Fruit fly (Drosophila melanogaster) whole organism, prepupa: Measurements from ENCODE around the gene if.

ENCODE experiments used
- Blimp-1 ChIP-seq: fragments of 200-800 bp; sonication (Bioruptor generic); optimal IDR thresholded peaks from 3 replicates; lab custom pipeline; 2017; ENCODE audit warnings: missing biosample characterization, missing genetic modification characterization, mild to moderate bottlenecking, moderate library complexity, missing genetic modification reagents
- CG10631 ChIP-seq: fragments of 200-800 bp; sonication (Bioruptor generic); optimal IDR thresholded peaks from 2 replicates; lab custom pipeline; 2016; ENCODE audit warnings: missing biosample characterization, missing genetic modification characterization
- CG10669 ChIP-seq: fragments of 200-800 bp; sonication (Bioruptor generic); optimal IDR thresholded peaks from 3 replicates; lab custom pipeline; 2018; ENCODE audit warnings: missing biosample characterization, mild to moderate bottlenecking, missing genetic modification characterization, moderate library complexity
- CG11294 ChIP-seq: fragments of 200-800 bp; sonication (Bioruptor generic); IDR thresholded peaks from 2 replicates; pipeline ENCODE4 v1.3.6; 2022; ENCODE audit warnings: missing biosample characterization, missing genetic modification characterization
- CG11762 ChIP-seq: fragments of 200-800 bp; sonication (Bioruptor generic); optimal IDR thresholded peaks from 3 replicates; lab custom pipeline; 2016; ENCODE audit warnings: missing biosample characterization, missing genetic modification characterization; ENCODE audit not compliant: insufficient read depth
- CG11902 ChIP-seq: fragments of 200-800 bp; sonication (Bioruptor generic); optimal IDR thresholded peaks from 3 replicates; lab custom pipeline; 2016; ENCODE audit warnings: missing biosample characterization, missing genetic modification characterization
- CG15336 ChIP-seq: fragments of 200-800 bp; sonication (Bioruptor generic); IDR thresholded peaks from 2 replicates; pipeline ENCODE4 v1.3.6; 2022; ENCODE audit warnings: missing biosample characterization, missing genetic modification characterization
- CG1621 ChIP-seq: fragments of 200-800 bp; sonication (Bioruptor generic); optimal IDR thresholded peaks from 3 replicates; lab custom pipeline; 2018; ENCODE audit warnings: missing biosample characterization, mild to moderate bottlenecking, missing genetic modification characterization
- CG16779 ChIP-seq: fragments of 200-800 bp; sonication (Bioruptor generic); optimal IDR thresholded peaks from 3 replicates; lab custom pipeline; 2017; ENCODE audit warnings: missing biosample characterization, mild to moderate bottlenecking, missing genetic modification characterization
- CG31627 ChIP-seq: fragments of 200-800 bp; sonication (Bioruptor generic); optimal IDR thresholded peaks from 3 replicates; lab custom pipeline; 2016; ENCODE audit warnings: missing biosample characterization, missing genetic modification characterization
- CG32006 ChIP-seq: fragments of 200-800 bp; sonication (Bioruptor generic); optimal IDR thresholded peaks from 3 replicates; lab custom pipeline; 2017; ENCODE audit warnings: missing biosample characterization, mild to moderate bottlenecking, missing genetic modification characterization
- CG34406 ChIP-seq: fragments of 200-800 bp; sonication (Bioruptor generic); optimal IDR thresholded peaks from 3 replicates; lab custom pipeline; 2016; ENCODE audit warnings: missing biosample characterization, missing genetic modification characterization
- CG3919 ChIP-seq: fragments of 200-800 bp; sonication (Bioruptor generic); optimal IDR thresholded peaks from 3 replicates; lab custom pipeline; 2016; ENCODE audit warnings: missing biosample characterization, missing genetic modification characterization
- CG6163 ChIP-seq: fragments of 200-800 bp; sonication (Bioruptor generic); IDR thresholded peaks from 3 replicates; pipeline ENCODE4 v1.3.6; 2022; ENCODE audit warnings: missing biosample characterization, missing genetic modification characterization
- CG6276 ChIP-seq: fragments of 200-800 bp; sonication (Bioruptor generic); optimal IDR thresholded peaks from 2 replicates; lab custom pipeline; 2017; ENCODE audit warnings: missing biosample characterization, mild to moderate bottlenecking, missing genetic modification characterization
- CG6792 ChIP-seq: fragments of 200-800 bp; sonication (Bioruptor generic); optimal IDR thresholded peaks from 3 replicates; lab custom pipeline; 2016; ENCODE audit warnings: missing biosample characterization, missing genetic modification characterization
- CG6808 ChIP-seq: fragments of 200-800 bp; sonication (Bioruptor generic); optimal IDR thresholded peaks from 3 replicates; lab custom pipeline; 2017; ENCODE audit warnings: missing biosample characterization, missing genetic modification characterization, mild to moderate bottlenecking, moderate library complexity, missing genetic modification reagents
- CG6854 ChIP-seq: fragments of 200-800 bp; sonication (Bioruptor generic); optimal IDR thresholded peaks from 2 replicates; lab custom pipeline; 2017; ENCODE audit warnings: missing biosample characterization, mild to moderate bottlenecking, missing genetic modification characterization
- CG8119 ChIP-seq: fragments of 200-800 bp; sonication (Bioruptor generic); IDR thresholded peaks from 3 replicates; pipeline ENCODE4 v1.3.6; 2022; ENCODE audit warnings: missing biosample characterization, missing genetic modification characterization
- CG9139 ChIP-seq: fragments of 200-800 bp; sonication (Bioruptor generic); optimal IDR thresholded peaks from 3 replicates; lab custom pipeline; 2017; ENCODE audit warnings: missing biosample characterization, mild to moderate bottlenecking, missing genetic modification characterization
- Eip75B ChIP-seq: fragments of 200-800 bp; sonication (Bioruptor generic); optimal IDR thresholded peaks from 3 replicates; lab custom pipeline; 2016; ENCODE audit warnings: missing biosample characterization, missing genetic modification characterization
- Eip78C ChIP-seq: fragments of 200-800 bp; sonication (Bioruptor generic); peaks from one replicate; lab custom pipeline; 2016; ENCODE audit warnings: missing biosample characterization, missing genetic modification characterization
- Ets21C ChIP-seq: fragments of 200-800 bp; sonication (Bioruptor generic); optimal IDR thresholded peaks from 3 replicates; lab custom pipeline; 2016; ENCODE audit warnings: missing biosample characterization, missing genetic modification characterization
- Ets96B ChIP-seq: fragments of 200-800 bp; optimal IDR thresholded peaks from 2 replicates; lab custom pipeline; 2019; ENCODE audit warnings: missing biosample characterization, mild to moderate bottlenecking, missing genetic modification characterization, moderate library complexity
- Lpt ChIP-seq: fragments of 200-800 bp; sonication (Bioruptor generic); optimal IDR thresholded peaks from 3 replicates; lab custom pipeline; 2016; ENCODE audit warnings: missing biosample characterization, missing genetic modification characterization
- Met ChIP-seq: fragments of 200-800 bp; sonication (Bioruptor generic); optimal IDR thresholded peaks from 3 replicates; lab custom pipeline; 2016; ENCODE audit warnings: missing biosample characterization, missing genetic modification characterization
- Smox ChIP-seq: fragments of 200-800 bp; sonication (Bioruptor generic); optimal IDR thresholded peaks from 3 replicates; lab custom pipeline; 2016; ENCODE audit warnings: missing biosample characterization, missing genetic modification characterization
- achi ChIP-seq: fragments of 200-800 bp; sonication (Bioruptor generic); optimal IDR thresholded peaks from 3 replicates; lab custom pipeline; 2016; ENCODE audit warnings: missing biosample characterization, missing genetic modification characterization
- acj6 ChIP-seq: fragments of 200-800 bp; sonication (Bioruptor generic); optimal IDR thresholded peaks from 3 replicates; lab custom pipeline; 2016; ENCODE audit warnings: missing biosample characterization, missing genetic modification characterization
- cyc ChIP-seq: fragments of 200-800 bp; sonication (Bioruptor generic); optimal IDR thresholded peaks from 3 replicates; lab custom pipeline; 2016; ENCODE audit warnings: missing biosample characterization, missing genetic modification characterization
- dac ChIP-seq: fragments of 200-800 bp; sonication (Bioruptor generic); optimal IDR thresholded peaks from 2 replicates; lab custom pipeline; 2017; ENCODE audit warnings: missing biosample characterization, mild to moderate bottlenecking, missing genetic modification characterization
- dsx ChIP-seq: fragments of 200-800 bp; optimal IDR thresholded peaks from 3 replicates; lab custom pipeline; 2019; ENCODE audit warnings: missing biosample characterization, mild to moderate bottlenecking, missing genetic modification characterization, moderate library complexity; ENCODE audit not compliant: poor library complexity, severe bottlenecking
- esn ChIP-seq: fragments of 200-800 bp; sonication (Bioruptor generic); optimal IDR thresholded peaks from 2 replicates; lab custom pipeline; 2016; ENCODE audit warnings: missing biosample characterization, mild to moderate bottlenecking, missing genetic modification characterization, moderate library complexity
- fd59A ChIP-seq: fragments of 200-800 bp; sonication (Bioruptor generic); optimal IDR thresholded peaks from 2 replicates; lab custom pipeline; 2017; ENCODE audit warnings: missing biosample characterization, mild to moderate bottlenecking, missing genetic modification characterization, missing genetic modification reagents
- fkh ChIP-seq: fragments of 200-800 bp; sonication (Bioruptor generic); optimal IDR thresholded peaks from 3 replicates; lab custom pipeline; 2017; ENCODE audit warnings: missing biosample characterization, mild to moderate bottlenecking, missing genetic modification characterization, moderate library complexity
- lz ChIP-seq: fragments of 200-800 bp; sonication (Bioruptor generic); optimal IDR thresholded peaks from 3 replicates; lab custom pipeline; 2016; ENCODE audit warnings: missing biosample characterization, missing genetic modification characterization
- net ChIP-seq: fragments of 200-800 bp; sonication (Bioruptor generic); optimal IDR thresholded peaks from 3 replicates; lab custom pipeline; 2016; ENCODE audit warnings: missing biosample characterization, missing genetic modification characterization
- pdm3 ChIP-seq: fragments of 200-800 bp; sonication (Bioruptor generic); optimal IDR thresholded peaks from 3 replicates; lab custom pipeline; 2016; ENCODE audit warnings: missing biosample characterization, missing genetic modification characterization
- ss ChIP-seq, 2 experiments: fragments of 200-800 bp; sonication (Bioruptor generic); optimal IDR thresholded peaks; 2 replicates in 1 of 2; 3 replicates in 1 of 2; lab custom pipeline; 2017 to 2018; ENCODE audit warnings: mild to moderate bottlenecking in 2 of 2, missing biosample characterization in 2 of 2, missing genetic modification characterization in 2 of 2, moderate library complexity in 1 of 2
- svp ChIP-seq: fragments of 200-800 bp; sonication (Bioruptor generic); peaks from one replicate; lab custom pipeline; 2016; ENCODE audit warnings: missing biosample characterization, missing genetic modification characterization
- topi ChIP-seq: fragments of 200-800 bp; sonication (Bioruptor generic); optimal IDR thresholded peaks from 3 replicates; lab custom pipeline; 2016; ENCODE audit warnings: missing biosample characterization, missing genetic modification characterization
- vri ChIP-seq: fragments of 200-800 bp; sonication (Bioruptor generic); optimal IDR thresholded peaks from 3 replicates; lab custom pipeline; 2016; ENCODE audit warnings: missing biosample characterization, mild to moderate bottlenecking, missing genetic modification characterization

The if gene

dm6 chrX:16761531-16761930, 21.7 kb downstream of the if start (continued):
- TF ChIP-seq lz: peak; percentile 82
- peak; percentile 60 for TF ChIP-seq CG10669 (GFP tag; lab: Kevin White, UChicago)
- TF ChIP-seq Ets96B: peak; percentile 67
- TF ChIP-seq CG11762: peak; percentile 22
- TF ChIP-seq CG15336: peak; percentile 79
- TF ChIP-seq Blimp-1: no peak
- peak; percentile 5 for TF ChIP-seq CG16779 (tag; lab: Kevin White, UChicago)
- TF ChIP-seq fd59A (GFP tag; lab: Kevin White, UChicago): peak; percentile 56
- TF ChIP-seq Lpt (GFP tag; lab: Kevin White, UChicago): peak; percentile 47
- no peak for TF ChIP-seq fkh
- peak; percentile 34 for TF ChIP-seq CG6276
- peak; percentile 66 for TF ChIP-seq CG34406 (GFP tag; lab: Kevin White, UChicago)
- peak; percentile 65 for TF ChIP-seq Ets21C (GFP tag; lab: Kevin White, UChicago)
- peak; percentile 63 for TF ChIP-seq CG32006 (GFP tag; lab: Kevin White, UChicago)
- peak; percentile 62 for TF ChIP-seq CG11902 (GFP tag; lab: Kevin White, UChicago)
- TF ChIP-seq acj6 (GFP tag; lab: Kevin White, UChicago): peak; percentile 68
- peak; percentile 23 for TF ChIP-seq dsx (GFP tag; lab: Kevin White, UChicago)
- peak; percentile 67 for TF ChIP-seq Eip75B (GFP tag; lab: Kevin White, UChicago)
- TF ChIP-seq CG8119 (GFP tag; lab: Robert Waterston, UW): peak; percentile 66
- TF ChIP-seq vri (GFP tag; lab: Kevin White, UChicago): peak; percentile 84
- TF ChIP-seq CG6163 (GFP tag; lab: Robert Waterston, UW): peak; percentile 79
- TF ChIP-seq topi (GFP tag; lab: Kevin White, UChicago): peak; percentile 81
- TF ChIP-seq CG10631 (GFP tag; lab: Kevin White, UChicago): peak; percentile 66
- no peak for TF ChIP-seq CG6808 (GFP tag; lab: Kevin White, UChicago)

DNA sequence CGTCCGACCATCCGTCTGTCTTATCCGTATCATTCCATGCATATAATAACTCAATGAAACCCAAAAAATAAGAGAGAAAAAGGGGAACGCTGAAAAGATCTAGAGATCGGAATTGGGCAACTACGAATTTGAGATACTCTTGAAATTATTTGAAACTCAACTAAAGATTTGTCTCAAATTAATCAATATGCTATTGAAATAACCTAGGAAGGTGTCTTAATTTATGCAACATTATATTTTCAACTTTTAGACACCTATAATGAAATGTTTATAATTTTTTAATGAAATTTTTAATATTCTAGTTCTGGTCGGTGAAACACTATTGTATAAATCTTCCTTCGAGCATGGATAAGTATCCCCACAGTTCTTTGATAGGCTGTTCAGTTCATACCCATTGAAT, 22.7 kb downstream of the if start:
- TF ChIP-seq CG9139 (GFP tag; lab: Kevin White, UChicago) (no peak), CG3919 (peak; percentile 2), svp (peak; percentile 72), cyc (peak; percentile 1), CG6163 (GFP tag; lab: Robert Waterston, UW) (no peak), CG11294 (GFP tag; lab: Robert Waterston, UW) (no peak), CG10631 (GFP tag; lab: Kevin White, UChicago) (peak; percentile 3), ss (GFP tag; optimal IDR thresholded peaks at IDR 0.05; lab: Kevin White, UChicago) (no peak), Met (GFP tag; lab: Kevin White, UChicago) (peak; percentile 7), CG6854 (no peak), Eip78C (GFP tag; lab: Kevin White, UChicago) (peak; percentile 63)

DNA sequence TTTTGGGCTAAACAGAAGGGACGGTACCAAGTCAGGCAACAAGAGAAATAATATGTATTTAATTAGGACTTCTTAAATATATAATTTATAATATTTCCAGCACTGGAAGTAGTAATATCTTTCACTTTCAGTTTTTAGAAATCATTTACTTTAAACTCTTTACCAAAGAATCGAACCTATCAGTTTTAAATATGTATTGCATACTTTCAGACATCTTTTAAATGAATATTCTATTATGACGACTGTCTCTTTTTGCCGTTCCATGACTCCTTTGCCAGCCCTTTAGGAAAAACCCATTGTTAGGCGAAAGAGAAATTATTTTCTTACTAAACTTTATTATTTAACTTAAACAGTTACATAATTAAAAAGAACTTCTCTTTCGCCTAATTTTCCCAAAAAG, 25.6 kb downstream of the if start:
- TF ChIP-seq CG10631 (GFP tag; lab: Kevin White, UChicago) (no peak), dac (GFP tag; lab: Kevin White, UChicago) (no peak), pdm3 (GFP tag; lab: Kevin White, UChicago) (no peak), lz (no peak), CG11294 (GFP tag; lab: Robert Waterston, UW) (no peak)

DNA sequence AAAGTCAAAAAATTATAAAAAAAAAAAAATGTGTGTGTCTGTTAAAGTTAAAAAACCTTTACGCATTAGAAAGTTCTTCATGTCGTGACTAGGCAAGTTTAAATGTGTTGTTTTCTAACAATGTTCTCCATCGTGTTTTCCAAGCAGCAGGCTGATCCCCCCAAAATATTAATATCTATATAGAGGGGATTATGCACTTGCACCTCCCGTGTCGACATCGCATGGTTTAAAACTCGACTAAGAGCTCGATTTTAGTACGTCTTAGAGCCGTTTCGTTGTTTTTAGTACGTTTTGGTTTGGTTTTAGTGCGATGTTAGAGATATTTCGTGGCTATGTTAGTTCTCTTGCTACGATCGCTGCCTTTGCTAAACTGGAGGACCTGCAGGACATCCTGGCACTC, 30.2 kb downstream of the if start:
- TF ChIP-seq esn (GFP tag; lab: Kevin White, UChicago): no peak
- no peak for TF ChIP-seq achi (GFP tag; lab: Kevin White, UChicago)
- TF ChIP-seq CG10669 (GFP tag; lab: Kevin White, UChicago): no peak
- TF ChIP-seq CG6163 (GFP tag; lab: Robert Waterston, UW): no peak
- TF ChIP-seq Met (GFP tag; lab: Kevin White, UChicago): no peak
- no peak for TF ChIP-seq CG6792 (GFP tag; lab: Kevin White, UChicago)
- no peak for TF ChIP-seq CG34406 (GFP tag; lab: Kevin White, UChicago)
- TF ChIP-seq CG1621: no peak
- no peak for TF ChIP-seq Smox (GFP tag; lab: Kevin White, UChicago)
- TF ChIP-seq Eip75B (GFP tag; lab: Kevin White, UChicago): no peak
- TF ChIP-seq Lpt (GFP tag; lab: Kevin White, UChicago): no peak
- no peak for TF ChIP-seq net (GFP tag; lab: Kevin White, UChicago)
- no peak for TF ChIP-seq CG31627 (GFP tag; lab: Kevin White, UChicago)
